Fruit fly (Drosophila melanogaster) whole organism, prepupa: ENCODE data around the gene heph.

Experiments
- Blimp-1 ChIP-seq: fragments of 200-800 bp; sonication (Bioruptor generic); optimal IDR thresholded peaks from 3 replicates; lab custom pipeline; 2017; ENCODE audit warnings: missing biosample characterization, missing genetic modification characterization, mild to moderate bottlenecking, moderate library complexity, missing genetic modification reagents
- CG10669 ChIP-seq: fragments of 200-800 bp; sonication (Bioruptor generic); optimal IDR thresholded peaks from 3 replicates; lab custom pipeline; 2018; ENCODE audit warnings: missing biosample characterization, mild to moderate bottlenecking, missing genetic modification characterization, moderate library complexity
- CG11294 ChIP-seq: fragments of 200-800 bp; sonication (Bioruptor generic); IDR thresholded peaks from 2 replicates; pipeline ENCODE4 v1.3.6; 2022; ENCODE audit warnings: missing biosample characterization, missing genetic modification characterization
- CG15336 ChIP-seq: fragments of 200-800 bp; sonication (Bioruptor generic); IDR thresholded peaks from 2 replicates; pipeline ENCODE4 v1.3.6; 2022; ENCODE audit warnings: missing biosample characterization, missing genetic modification characterization
- CG31627 ChIP-seq: fragments of 200-800 bp; sonication (Bioruptor generic); optimal IDR thresholded peaks from 3 replicates; lab custom pipeline; 2016; ENCODE audit warnings: missing biosample characterization, missing genetic modification characterization
- CG32006 ChIP-seq: fragments of 200-800 bp; sonication (Bioruptor generic); optimal IDR thresholded peaks from 3 replicates; lab custom pipeline; 2017; ENCODE audit warnings: missing biosample characterization, mild to moderate bottlenecking, missing genetic modification characterization
- CG34406 ChIP-seq: fragments of 200-800 bp; sonication (Bioruptor generic); optimal IDR thresholded peaks from 3 replicates; lab custom pipeline; 2016; ENCODE audit warnings: missing biosample characterization, missing genetic modification characterization
- CG3919 ChIP-seq: fragments of 200-800 bp; sonication (Bioruptor generic); optimal IDR thresholded peaks from 3 replicates; lab custom pipeline; 2016; ENCODE audit warnings: missing biosample characterization, missing genetic modification characterization
- CG4318 ChIP-seq: fragments of 200-800 bp; sonication (Bioruptor generic); optimal IDR thresholded peaks from 3 replicates; lab custom pipeline; 2017; ENCODE audit warnings: missing biosample characterization, mild to moderate bottlenecking, missing genetic modification characterization
- CG6163 ChIP-seq: fragments of 200-800 bp; sonication (Bioruptor generic); IDR thresholded peaks from 3 replicates; pipeline ENCODE4 v1.3.6; 2022; ENCODE audit warnings: missing biosample characterization, missing genetic modification characterization
- CG6792 ChIP-seq: fragments of 200-800 bp; sonication (Bioruptor generic); optimal IDR thresholded peaks from 3 replicates; lab custom pipeline; 2016; ENCODE audit warnings: missing biosample characterization, missing genetic modification characterization
- CG6808 ChIP-seq: fragments of 200-800 bp; sonication (Bioruptor generic); optimal IDR thresholded peaks from 3 replicates; lab custom pipeline; 2017; ENCODE audit warnings: missing biosample characterization, missing genetic modification characterization, mild to moderate bottlenecking, moderate library complexity, missing genetic modification reagents
- CG6854 ChIP-seq: fragments of 200-800 bp; sonication (Bioruptor generic); optimal IDR thresholded peaks from 2 replicates; lab custom pipeline; 2017; ENCODE audit warnings: missing biosample characterization, mild to moderate bottlenecking, missing genetic modification characterization
- CG7368 ChIP-seq: fragments of 200-800 bp; sonication (Bioruptor generic); optimal IDR thresholded peaks from 3 replicates; lab custom pipeline; 2016; ENCODE audit warnings: missing biosample characterization, missing genetic modification characterization
- CG8119 ChIP-seq: fragments of 200-800 bp; sonication (Bioruptor generic); IDR thresholded peaks from 3 replicates; pipeline ENCODE4 v1.3.6; 2022; ENCODE audit warnings: missing biosample characterization, missing genetic modification characterization
- CG8319 ChIP-seq: fragments of 200-800 bp; sonication (Bioruptor generic); optimal IDR thresholded peaks from 3 replicates; lab custom pipeline; 2016; ENCODE audit warnings: missing biosample characterization, missing genetic modification characterization
- CG9139 ChIP-seq: fragments of 200-800 bp; sonication (Bioruptor generic); optimal IDR thresholded peaks from 3 replicates; lab custom pipeline; 2017; ENCODE audit warnings: missing biosample characterization, mild to moderate bottlenecking, missing genetic modification characterization
- Eip78C ChIP-seq: fragments of 200-800 bp; sonication (Bioruptor generic); peaks from one replicate; lab custom pipeline; 2016; ENCODE audit warnings: missing biosample characterization, missing genetic modification characterization
- Eip93F ChIP-seq: fragments of 200-800 bp; sonication (Bioruptor generic); optimal IDR thresholded peaks from 2 replicates; lab custom pipeline; 2016; ENCODE audit warnings: missing biosample characterization, mild to moderate bottlenecking, missing genetic modification characterization
- Ets96B ChIP-seq: fragments of 200-800 bp; optimal IDR thresholded peaks from 2 replicates; lab custom pipeline; 2019; ENCODE audit warnings: missing biosample characterization, mild to moderate bottlenecking, missing genetic modification characterization, moderate library complexity
- Gug ChIP-seq: fragments of 200-800 bp; sonication (Bioruptor generic); IDR thresholded peaks from 2 replicates; pipeline ENCODE4 v1.3.6; 2022; ENCODE audit warnings: missing biosample characterization, missing genetic modification characterization
- Hr38 ChIP-seq: sonication (Bioruptor generic); optimal IDR thresholded peaks from 2 replicates; lab custom pipeline; 2016; ENCODE audit warnings: missing biosample characterization, missing genetic modification characterization
- Hr4 ChIP-seq: fragments of 200-800 bp; sonication (Bioruptor generic); optimal IDR thresholded peaks from 3 replicates; lab custom pipeline; 2016; ENCODE audit warnings: missing biosample characterization, missing genetic modification characterization
- Lpt ChIP-seq: fragments of 200-800 bp; sonication (Bioruptor generic); optimal IDR thresholded peaks from 3 replicates; lab custom pipeline; 2016; ENCODE audit warnings: missing biosample characterization, missing genetic modification characterization
- Met ChIP-seq: fragments of 200-800 bp; sonication (Bioruptor generic); optimal IDR thresholded peaks from 3 replicates; lab custom pipeline; 2016; ENCODE audit warnings: missing biosample characterization, missing genetic modification characterization
- Smox ChIP-seq: fragments of 200-800 bp; sonication (Bioruptor generic); optimal IDR thresholded peaks from 3 replicates; lab custom pipeline; 2016; ENCODE audit warnings: missing biosample characterization, missing genetic modification characterization
- Sox102F ChIP-seq: fragments of 200-800 bp; sonication (Bioruptor generic); optimal IDR thresholded peaks from 2 replicates; lab custom pipeline; 2016; ENCODE audit warnings: missing biosample characterization, mild to moderate bottlenecking, missing genetic modification characterization
- Sox14 ChIP-seq: fragments of 200-800 bp; sonication (Bioruptor generic); optimal IDR thresholded peaks from 3 replicates; lab custom pipeline; 2016; ENCODE audit warnings: missing biosample characterization, missing genetic modification characterization
- achi ChIP-seq: fragments of 200-800 bp; sonication (Bioruptor generic); optimal IDR thresholded peaks from 3 replicates; lab custom pipeline; 2016; ENCODE audit warnings: missing biosample characterization, missing genetic modification characterization
- acj6 ChIP-seq: fragments of 200-800 bp; sonication (Bioruptor generic); optimal IDR thresholded peaks from 3 replicates; lab custom pipeline; 2016; ENCODE audit warnings: missing biosample characterization, missing genetic modification characterization
- cyc ChIP-seq: fragments of 200-800 bp; sonication (Bioruptor generic); optimal IDR thresholded peaks from 3 replicates; lab custom pipeline; 2016; ENCODE audit warnings: missing biosample characterization, missing genetic modification characterization
- dac ChIP-seq: fragments of 200-800 bp; sonication (Bioruptor generic); optimal IDR thresholded peaks from 2 replicates; lab custom pipeline; 2017; ENCODE audit warnings: missing biosample characterization, mild to moderate bottlenecking, missing genetic modification characterization
- dsx ChIP-seq: fragments of 200-800 bp; optimal IDR thresholded peaks from 3 replicates; lab custom pipeline; 2019; ENCODE audit warnings: missing biosample characterization, mild to moderate bottlenecking, missing genetic modification characterization, moderate library complexity; ENCODE audit not compliant: poor library complexity, severe bottlenecking
- esn ChIP-seq: fragments of 200-800 bp; sonication (Bioruptor generic); optimal IDR thresholded peaks from 2 replicates; lab custom pipeline; 2016; ENCODE audit warnings: missing biosample characterization, mild to moderate bottlenecking, missing genetic modification characterization, moderate library complexity
- fd59A ChIP-seq: fragments of 200-800 bp; sonication (Bioruptor generic); optimal IDR thresholded peaks from 2 replicates; lab custom pipeline; 2017; ENCODE audit warnings: missing biosample characterization, mild to moderate bottlenecking, missing genetic modification characterization, missing genetic modification reagents
- fd85E ChIP-seq: fragments of 200-800 bp; sonication (Bioruptor generic); optimal IDR thresholded peaks from 3 replicates; lab custom pipeline; 2016; ENCODE audit warnings: missing biosample characterization, missing genetic modification characterization
- fkh ChIP-seq: fragments of 200-800 bp; sonication (Bioruptor generic); optimal IDR thresholded peaks from 3 replicates; lab custom pipeline; 2017; ENCODE audit warnings: missing biosample characterization, mild to moderate bottlenecking, missing genetic modification characterization, moderate library complexity
- lz ChIP-seq: fragments of 200-800 bp; sonication (Bioruptor generic); optimal IDR thresholded peaks from 3 replicates; lab custom pipeline; 2016; ENCODE audit warnings: missing biosample characterization, missing genetic modification characterization
- net ChIP-seq: fragments of 200-800 bp; sonication (Bioruptor generic); optimal IDR thresholded peaks from 3 replicates; lab custom pipeline; 2016; ENCODE audit warnings: missing biosample characterization, missing genetic modification characterization
- pdm3 ChIP-seq: fragments of 200-800 bp; sonication (Bioruptor generic); optimal IDR thresholded peaks from 3 replicates; lab custom pipeline; 2016; ENCODE audit warnings: missing biosample characterization, missing genetic modification characterization
- spab ChIP-seq: fragments of 200-800 bp; sonication (Bioruptor generic); optimal IDR thresholded peaks from 2 replicates; lab custom pipeline; 2017; ENCODE audit warnings: missing biosample characterization, mild to moderate bottlenecking, missing genetic modification characterization, missing genetic modification reagents
- ss ChIP-seq, 2 experiments: fragments of 200-800 bp; sonication (Bioruptor generic); optimal IDR thresholded peaks; 2 replicates in 1 of 2; 3 replicates in 1 of 2; lab custom pipeline; 2017 to 2018; ENCODE audit warnings: mild to moderate bottlenecking in 2 of 2, missing biosample characterization in 2 of 2, missing genetic modification characterization in 2 of 2, moderate library complexity in 1 of 2
- vri ChIP-seq: fragments of 200-800 bp; sonication (Bioruptor generic); optimal IDR thresholded peaks from 3 replicates; lab custom pipeline; 2016; ENCODE audit warnings: missing biosample characterization, mild to moderate bottlenecking, missing genetic modification characterization

heph gene

dm6 chr3R:31991786-31992185, 23.5 kb downstream of the heph start (continued):
- peak; percentile 45 for TF ChIP-seq lz (GFP tag; lab: Kevin White, UChicago)
- TF ChIP-seq CG6792 (GFP tag; lab: Kevin White, UChicago), result peak; percentile 73
- no peak for TF ChIP-seq CG11294 (GFP tag; lab: Robert Waterston, UW)
- peak; percentile 71 for TF ChIP-seq esn (GFP tag; lab: Kevin White, UChicago)
- TF ChIP-seq CG15336 (GFP tag; lab: Robert Waterston, UW), result 0 out of 2 replicates have a peak, but pooled peaks have one; percentile 25
- TF ChIP-seq cyc (GFP tag; lab: Kevin White, UChicago), result peak; percentile 35
- no peak for TF ChIP-seq Eip93F (GFP tag; lab: Kevin White, UChicago)
- TF ChIP-seq pdm3 (GFP tag; lab: Kevin White, UChicago), result peak; percentile 64
- peak; percentile 73 for TF ChIP-seq CG3919 (GFP tag; lab: Kevin White, UChicago)
- no peak for TF ChIP-seq Lpt
- peak; percentile 64 for TF ChIP-seq achi (GFP tag; lab: Kevin White, UChicago)
- peak; percentile 26 for TF ChIP-seq Hr4 (GFP tag; lab: Kevin White, UChicago)
- peak; percentile 59 for TF ChIP-seq spab (GFP tag; lab: Kevin White, UChicago)
- peak; percentile 45 for TF ChIP-seq Sox102F
- TF ChIP-seq CG8319, result peak; percentile 29
- TF ChIP-seq CG6854, result peak; percentile 20
- TF ChIP-seq Met (GFP tag; lab: Kevin White, UChicago), result peak; percentile 71
- peak; percentile 53 for TF ChIP-seq acj6 (GFP tag; lab: Kevin White, UChicago)
- peak; percentile 74 for TF ChIP-seq dsx (GFP tag; lab: Kevin White, UChicago)
- peak; percentile 55 for TF ChIP-seq Smox
- TF ChIP-seq CG31627 (GFP tag; lab: Kevin White, UChicago), result peak; percentile 34
- peak; percentile 76 for TF ChIP-seq CG34406
- peak; percentile 50 to 64 for TF ChIP-seq ss (GFP tag; optimal IDR thresholded peaks at IDR 0.05; lab: Kevin White, UChicago)
- TF ChIP-seq dac (GFP tag; lab: Kevin White, UChicago), result no peak
- peak; percentile 65 for TF ChIP-seq fd59A (GFP tag; lab: Kevin White, UChicago)
- TF ChIP-seq fd85E (GFP tag; lab: Kevin White, UChicago), result peak; percentile 36
- TF ChIP-seq, all 60 proteins: peak for 49

- peak; percentile 9 for TF ChIP-seq vri (GFP tag; lab: Kevin White, UChicago)
- TF ChIP-seq dsx (GFP tag; lab: Kevin White, UChicago), result peak; percentile 73
- no peak for TF ChIP-seq CG6854
- TF ChIP-seq CG6163, result 0 out of 3 replicates have a peak, but pooled peaks have one; percentile 6
- no peak for TF ChIP-seq acj6 (GFP tag; lab: Kevin White, UChicago)
Measured at dm6 chr3R:31986775-31987349, 28.5 kb downstream of the heph start.

dm6 chr3R:31985603-31986002, 29.7 kb downstream of the heph start:
- TF ChIP-seq Eip93F (GFP tag; lab: Kevin White, UChicago) (no peak), Eip78C (peak; percentile 68), CG7368 (GFP tag; lab: Kevin White, UChicago) (no peak), Hr38 (GFP tag; lab: Kevin White, UChicago) (no peak), Ets96B (tag; lab: Kevin White, UChicago) (no peak), Sox14 (GFP tag; lab: Kevin White, UChicago) (peak; percentile 23), CG32006 (GFP tag; lab: Kevin White, UChicago) (no peak), CG6808 (no peak), CG8119 (GFP tag; lab: Robert Waterston, UW) (no peak), Sox102F (no peak), dsx (GFP tag; lab: Kevin White, UChicago) (peak; percentile 6), CG31627 (GFP tag; lab: Kevin White, UChicago) (no peak), CG11294 (GFP tag; lab: Robert Waterston, UW) (no peak), fd59A (GFP tag; lab: Kevin White, UChicago) (no peak), spab (GFP tag; lab: Kevin White, UChicago) (no peak), CG3919 (GFP tag; lab: Kevin White, UChicago) (no peak), CG6854 (no peak), CG4318 (no peak), CG6163 (no peak), Blimp-1 (GFP tag; lab: Kevin White, UChicago) (no peak), CG10669 (no peak), pdm3 (GFP tag; lab: Kevin White, UChicago) (no peak), fd85E (GFP tag; lab: Kevin White, UChicago) (no peak), net (GFP tag; lab: Kevin White, UChicago) (no peak), acj6 (GFP tag; lab: Kevin White, UChicago) (no peak), dac (GFP tag; lab: Kevin White, UChicago) (no peak), vri (GFP tag; lab: Kevin White, UChicago) (peak; percentile 1), fkh (no peak), CG9139 (no peak), lz (GFP tag; lab: Kevin White, UChicago) (no peak), Gug (GFP tag; lab: Robert Waterston, UW) (no peak), Lpt (no peak), CG8319 (no peak), Smox (no peak)
